Fruit fly (Drosophila melanogaster) whole organism, adult: ENCODE results near the gene dikar.

ENCODE experiments used
- CG11617 ChIP-seq: fragments of 200-800 bp; sonication (Bioruptor generic); optimal IDR thresholded peaks from 2 replicates; lab custom pipeline; 2017; ENCODE audit warnings: mild to moderate bottlenecking, missing biosample characterization, missing genetic modification reagents, missing genetic modification characterization
- Hr96 ChIP-seq: fragments of 200-800 bp; sonication (Bioruptor generic); optimal IDR thresholded peaks from 2 replicates; lab custom pipeline; 2016; ENCODE audit warnings: missing biosample characterization, missing genetic modification characterization

DNA sequence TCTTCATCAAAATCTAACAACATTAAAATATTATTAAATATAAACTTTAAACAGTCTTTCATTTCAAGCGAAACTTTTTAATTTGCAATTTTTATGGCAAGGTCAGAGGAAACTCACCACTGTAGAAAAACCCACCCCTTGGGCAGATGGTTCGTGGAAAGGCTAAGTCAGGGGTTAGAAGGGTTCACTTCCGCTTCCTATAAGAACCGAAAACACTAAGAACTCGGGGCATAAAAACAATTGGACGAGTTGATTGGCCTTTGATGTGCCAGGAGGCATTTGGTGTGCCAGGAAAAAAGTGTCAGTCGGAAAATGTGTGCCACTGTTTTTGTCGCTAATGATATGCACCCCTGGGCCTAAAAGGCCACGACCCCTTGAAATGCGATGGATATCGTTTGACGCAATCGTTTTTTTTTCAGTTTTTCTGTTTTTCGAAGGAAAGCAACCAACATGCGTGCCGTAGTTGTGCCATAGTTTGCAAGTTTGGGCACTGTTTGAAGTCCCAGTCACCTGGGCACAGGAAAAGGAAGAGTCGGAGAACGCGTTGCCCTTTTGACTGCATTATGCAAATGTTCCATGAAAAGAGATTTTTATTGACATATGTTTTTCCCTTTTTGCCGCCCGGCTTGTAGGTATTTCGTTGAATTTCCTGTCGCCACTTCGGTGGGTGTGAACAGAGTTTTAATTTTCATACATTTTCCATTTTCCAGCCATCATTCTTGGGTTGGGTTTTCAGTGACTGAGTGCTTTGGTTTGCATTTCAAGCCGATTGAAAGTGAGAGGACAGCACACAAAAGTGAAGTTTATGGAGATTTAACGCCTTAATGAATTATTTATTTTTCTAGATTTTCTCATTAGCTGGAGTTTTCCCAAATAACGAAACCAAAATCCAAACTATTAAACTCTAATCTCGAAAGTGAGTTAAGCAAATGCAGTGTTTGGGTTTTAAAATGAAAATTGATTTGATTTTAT lies 42.0 kb upstream of the dikar start:
- no peak for TF ChIP-seq CG11617
- TF ChIP-seq Hr96 (GFP tag; lab: Kevin White, UChicago): no peak
